Fruit fly (Drosophila melanogaster) whole organism, embryonic: ENCODE data around the gene CG32095.

Experiments
- Bgb ChIP-seq: fragments of 200-800 bp; sonication (Bioruptor generic); IDR thresholded peaks from 2 replicates; pipeline ENCODE4 v1.3.6; 2022; ENCODE audit warnings: missing biosample characterization, missing genetic modification characterization; ENCODE audit not compliant: partially characterized antibody
- CG11504 ChIP-seq: fragments of 200-800 bp; sonication (Bioruptor generic); optimal IDR thresholded peaks from 3 replicates; lab custom pipeline; 2019; ENCODE audit warnings: missing biosample characterization, mild to moderate bottlenecking, missing genetic modification characterization, moderate library complexity
- CG12155 ChIP-seq: fragments of 200-800 bp; sonication (Bioruptor generic); optimal IDR thresholded peaks from 3 replicates; lab custom pipeline; 2016; ENCODE audit warnings: missing biosample characterization, missing genetic modification characterization
- CG2116 ChIP-seq: fragments of 200-800 bp; sonication (Bioruptor generic); optimal IDR thresholded peaks from 3 replicates; lab custom pipeline; 2018; ENCODE audit warnings: missing biosample characterization, mild to moderate bottlenecking, missing genetic modification characterization
- CG2120 ChIP-seq: fragments of 200-800 bp; sonication (Bioruptor generic); optimal IDR thresholded peaks from 3 replicates; lab custom pipeline; 2016; ENCODE audit warnings: missing biosample characterization, missing genetic modification characterization
- CG31388 ChIP-seq: fragments of 200-800 bp; sonication (Bioruptor generic); optimal IDR thresholded peaks from 2 replicates; lab custom pipeline; 2016; ENCODE audit warnings: missing biosample characterization, missing genetic modification characterization
- CG3163 ChIP-seq: fragments of 200-800 bp; sonication (Bioruptor generic); optimal IDR thresholded peaks from 3 replicates; lab custom pipeline; 2016; ENCODE audit warnings: missing biosample characterization, missing genetic modification characterization
- CG32532 ChIP-seq: fragments of 200-800 bp; sonication (Bioruptor generic); IDR thresholded peaks from 2 replicates; pipeline ENCODE4 v1.3.6; 2022; ENCODE audit warnings: missing biosample characterization, missing genetic modification characterization
- CG33213 ChIP-seq: fragments of 200-800 bp; sonication (Bioruptor generic); optimal IDR thresholded peaks from 3 replicates; lab custom pipeline; 2016; ENCODE audit warnings: missing biosample characterization, missing genetic modification characterization
- CG3995 ChIP-seq: fragments of 200-800 bp; sonication (Bioruptor generic); optimal IDR thresholded peaks from 3 replicates; lab custom pipeline; 2016; ENCODE audit warnings: missing biosample characterization, missing genetic modification characterization
- CG4282 ChIP-seq: fragments of 200-800 bp; sonication (Bioruptor generic); optimal IDR thresholded peaks from 2 replicates; lab custom pipeline; 2016; ENCODE audit warnings: missing biosample characterization, missing genetic modification characterization
- CG6791 ChIP-seq: fragments of 200-800 bp; sonication (Bioruptor generic); IDR thresholded peaks from 3 replicates; pipeline ENCODE4 v1.3.6; 2022; ENCODE audit warnings: missing biosample characterization, missing genetic modification characterization; ENCODE audit not compliant: partially characterized antibody
- CG7987 ChIP-seq: fragments of 200-800 bp; sonication (Bioruptor generic); optimal IDR thresholded peaks from 2 replicates; lab custom pipeline; 2018; ENCODE audit warnings: missing biosample characterization, mild to moderate bottlenecking, missing genetic modification characterization, moderate library complexity
- CG9215 ChIP-seq: fragments of 200-800 bp; sonication (Bioruptor generic); IDR thresholded peaks from 2 replicates; pipeline ENCODE4 v1.3.6; 2022; ENCODE audit warnings: missing biosample characterization, missing genetic modification characterization
- CG9727 ChIP-seq: fragments of 200-800 bp; sonication (Bioruptor generic); optimal IDR thresholded peaks from 3 replicates; lab custom pipeline; 2017; ENCODE audit warnings: missing biosample characterization, mild to moderate bottlenecking, missing genetic modification characterization
- CTCF ChIP-seq: fragments of 200-800 bp; sonication (Bioruptor generic); optimal IDR thresholded peaks from 2 replicates; lab custom pipeline; 2017; ENCODE audit warnings: missing biosample characterization, mild to moderate bottlenecking, missing genetic modification characterization, moderate library complexity
- D19A ChIP-seq: fragments of 200-800 bp; optimal IDR thresholded peaks from 3 replicates; lab custom pipeline; 2019; ENCODE audit warnings: missing biosample characterization, mild to moderate bottlenecking, missing genetic modification characterization, moderate library complexity
- Deaf1 ChIP-seq: fragments of 200-800 bp; optimal IDR thresholded peaks from 3 replicates; lab custom pipeline; 2019; ENCODE audit warnings: missing biosample characterization, mild to moderate bottlenecking, missing genetic modification characterization, moderate library complexity
- Dp ChIP-seq: fragments of 200-800 bp; sonication (Bioruptor generic); optimal IDR thresholded peaks from 2 replicates; lab custom pipeline; 2018; ENCODE audit warnings: missing biosample characterization, mild to moderate bottlenecking, missing genetic modification characterization, moderate library complexity
- E2f1 ChIP-seq: fragments of 200-800 bp; sonication (Bioruptor generic); IDR thresholded peaks from 2 replicates; pipeline ENCODE4 v1.3.6; 2022; ENCODE audit warnings: missing biosample characterization, missing genetic modification characterization
- Ets65A ChIP-seq: fragments of 200-800 bp; sonication (Bioruptor generic); peaks from one replicate; lab custom pipeline; 2016; ENCODE audit warnings: missing biosample characterization, missing genetic modification characterization
- Ets97D ChIP-seq: fragments of 200-800 bp; sonication (Bioruptor generic); optimal IDR thresholded peaks from 3 replicates; lab custom pipeline; 2016; ENCODE audit warnings: missing biosample characterization, missing genetic modification characterization
- Fer1 ChIP-seq: fragments of 200-800 bp; sonication (Bioruptor generic); optimal IDR thresholded peaks from 2 replicates; lab custom pipeline; 2017; ENCODE audit warnings: missing biosample characterization, mild to moderate bottlenecking, missing genetic modification characterization
- H15 ChIP-seq: fragments of 200-800 bp; sonication (Bioruptor generic); IDR thresholded peaks from 3 replicates; pipeline ENCODE4 v1.3.6; 2022; ENCODE audit warnings: missing biosample characterization, missing genetic modification characterization
- Hr78 ChIP-seq, 2 experiments: fragments of 200-800 bp in 1 of 2; fragments of >200 bp in 1 of 2; sonication (Bioruptor generic) in 1 of 2; optimal IDR thresholded peaks; 2 replicates each; lab custom pipeline; 2017 to 2019; ENCODE audit warnings: missing biosample characterization in 2 of 2, missing genetic modification characterization in 2 of 2, mild to moderate bottlenecking in 1 of 2, moderate library complexity in 1 of 2
- MBD-R2 ChIP-seq: fragments of 200-800 bp; sonication (Bioruptor generic); IDR thresholded peaks from 2 replicates; pipeline ENCODE4 v1.3.6; 2022; ENCODE audit warnings: missing biosample characterization, missing genetic modification characterization
- MTF-1 ChIP-seq: fragments of 200-800 bp; sonication (Bioruptor generic); optimal IDR thresholded peaks from 2 replicates; lab custom pipeline; 2018; ENCODE audit warnings: missing biosample characterization, mild to moderate bottlenecking, missing genetic modification characterization, borderline replicate concordance
- Max ChIP-seq: fragments of 200-800 bp; sonication (Bioruptor generic); optimal IDR thresholded peaks from 2 replicates; lab custom pipeline; 2016; ENCODE audit warnings: missing biosample characterization, mild to moderate bottlenecking, missing genetic modification characterization
- Myb ChIP-seq: fragments of 200-800 bp; sonication (Bioruptor generic); optimal IDR thresholded peaks from 2 replicates; lab custom pipeline; 2016; ENCODE audit warnings: missing biosample characterization, missing genetic modification characterization
- Side ChIP-seq: fragments of 200-800 bp; sonication (Bioruptor generic); optimal IDR thresholded peaks from 2 replicates; lab custom pipeline; 2016; ENCODE audit warnings: missing biosample characterization, missing genetic modification characterization
- al ChIP-seq: fragments of 200-800 bp; sonication (Bioruptor generic); IDR thresholded peaks from 2 replicates; pipeline ENCODE4 v1.3.6; 2022; ENCODE audit warnings: missing biosample characterization, missing genetic modification characterization
- chinmo ChIP-seq: fragments of 200-800 bp; sonication (Bioruptor generic); IDR thresholded peaks from 4 replicates; pipeline ENCODE4 v1.3.6; 2022; ENCODE audit warnings: missing biosample characterization, missing genetic modification characterization; ENCODE audit not compliant: partially characterized antibody
- corto ChIP-seq: fragments of 200-800 bp; sonication (Bioruptor generic); optimal IDR thresholded peaks from 2 replicates; lab custom pipeline; 2016; ENCODE audit warnings: missing biosample characterization, mild to moderate bottlenecking, missing genetic modification characterization, moderate library complexity
- gcm2 ChIP-seq: fragments of 200-800 bp; sonication (Bioruptor generic); optimal IDR thresholded peaks from 2 replicates; lab custom pipeline; 2016; ENCODE audit warnings: missing biosample characterization, missing genetic modification characterization
- hbn ChIP-seq: fragments of 200-800 bp; sonication (Bioruptor generic); IDR thresholded peaks from 2 replicates; pipeline ENCODE4 v1.3.6; 2022; ENCODE audit warnings: missing biosample characterization, missing genetic modification characterization; ENCODE audit not compliant: partially characterized antibody
- inv ChIP-seq: fragments of 200-800 bp; sonication (Bioruptor generic); IDR thresholded peaks from 2 replicates; pipeline ENCODE4 v1.3.6; 2022; ENCODE audit warnings: missing biosample characterization, missing genetic modification characterization; ENCODE audit not compliant: partially characterized antibody
- ken ChIP-seq: fragments of 200-800 bp; sonication (Bioruptor generic); IDR thresholded peaks from 3 replicates; pipeline ENCODE4 v1.3.6; 2022; ENCODE audit warnings: missing biosample characterization, missing genetic modification characterization
- lola ChIP-seq, 3 experiments: fragments of >200 bp in 2 of 3; fragments of 200-800 bp in 1 of 3; sonication (Bioruptor generic) in 1 of 3; optimal IDR thresholded peaks; 2 replicates each; lab custom pipeline; 2017 to 2019; ENCODE audit warnings: missing biosample characterization in 3 of 3, missing genetic modification characterization in 3 of 3, mild to moderate bottlenecking in 1 of 3, moderate library complexity in 1 of 3
- phol ChIP-seq: fragments of 200-800 bp; sonication (Bioruptor generic); optimal IDR thresholded peaks from 3 replicates; lab custom pipeline; 2018; ENCODE audit warnings: missing biosample characterization, mild to moderate bottlenecking, missing genetic modification characterization, moderate library complexity
- prd ChIP-seq, 3 experiments: fragments of >200 bp in 2 of 3; fragments of 200-800 bp in 1 of 3; sonication (Bioruptor generic) in 1 of 3; optimal IDR thresholded peaks in 2 of 3; IDR thresholded peaks in 1 of 3; 2 replicates in 2 of 3; 3 replicates in 1 of 3; pipeline versions ENCODE4 v1.3.6 to Lab custom; 2017 to 2022; ENCODE audit warnings: missing biosample characterization in 1 of 3, missing genetic modification characterization in 1 of 3
- pzg ChIP-seq: fragments of 200-800 bp; sonication (Bioruptor generic); optimal IDR thresholded peaks from 3 replicates; lab custom pipeline; 2018; ENCODE audit warnings: missing biosample characterization, mild to moderate bottlenecking, missing genetic modification characterization, moderate library complexity
- seq ChIP-seq: fragments of 200-800 bp; sonication (Bioruptor generic); IDR thresholded peaks from 2 replicates; pipeline ENCODE4 v1.3.6; 2022; ENCODE audit warnings: missing biosample characterization, missing genetic modification characterization
- sna ChIP-seq: fragments of 200-800 bp; sonication (Bioruptor generic); IDR thresholded peaks from 2 replicates; pipeline ENCODE4 v1.3.6; 2022; ENCODE audit warnings: missing biosample characterization, missing genetic modification characterization; ENCODE audit not compliant: partially characterized antibody
- sob ChIP-seq: fragments of 200-800 bp; sonication (Bioruptor generic); IDR thresholded peaks from 2 replicates; pipeline ENCODE4 v1.3.6; 2022; ENCODE audit warnings: missing biosample characterization, missing genetic modification characterization
- tgo ChIP-seq: fragments of 200-800 bp; sonication (Bioruptor generic); IDR thresholded peaks from 3 replicates; pipeline ENCODE4 v1.3.6; 2022; ENCODE audit warnings: missing biosample characterization, missing genetic modification characterization
- tna ChIP-seq: fragments of 200-800 bp; sonication (Bioruptor generic); IDR thresholded peaks from 2 replicates; pipeline ENCODE4 v1.3.6; 2022; ENCODE audit warnings: missing biosample characterization, missing genetic modification characterization; ENCODE audit not compliant: partially characterized antibody
- twi ChIP-seq: fragments of 200-800 bp; optimal IDR thresholded peaks from 2 replicates; lab custom pipeline; 2019; ENCODE audit warnings: missing biosample characterization, mild to moderate bottlenecking, missing genetic modification characterization, moderate library complexity
- zen ChIP-seq: fragments of 200-800 bp; sonication (Bioruptor generic); optimal IDR thresholded peaks from 3 replicates; lab custom pipeline; 2018; ENCODE audit warnings: missing biosample characterization, mild to moderate bottlenecking, missing genetic modification characterization, moderate library complexity
- zen2 ChIP-seq: fragments of 200-800 bp; sonication (Bioruptor generic); IDR thresholded peaks from 3 replicates; pipeline ENCODE4 v1.3.6; 2022; ENCODE audit warnings: missing biosample characterization, missing genetic modification characterization; ENCODE audit not compliant: partially characterized antibody

Gene CG32095

dm6 chr3L:11833296-11833717, 7.8 kb upstream of the CG32095 start, which contains the start of gene CycA (continued):
- TF ChIP-seq CG31388 (no peak), seq (GFP tag; lab: Robert Waterston, UW) (no peak), phol (tag; lab: Kevin White, UChicago) (peak; percentile 72), Deaf1 (tag; lab: Kevin White, UChicago) (peak; percentile 23), Bgb (GFP tag; lab: Robert Waterston, UW) (peak; percentile 92), tna (GFP tag; lab: Robert Waterston, UW) (peak; percentile 82), zen (tag; lab: Kevin White, UChicago) (peak; percentile 29), inv (GFP tag; lab: Robert Waterston, UW) (peak; percentile 78), CTCF (GFP tag; lab: Kevin White, UChicago) (peak; percentile 3), Hr78 (GFP tag; optimal IDR thresholded peaks at IDR 0.05; lab: Kevin White, UChicago) (no peak), CG6791 (GFP tag; lab: Robert Waterston, UW) (peak; percentile 88), CG3163 (GFP tag; lab: Kevin White, UChicago) (peak; percentile 46), Fer1 (GFP tag; lab: Kevin White, UChicago) (peak; percentile 37), Max (GFP tag; lab: Kevin White, UChicago) (peak; percentile 22), H15 (no peak), CG4282 (GFP tag; lab: Kevin White, UChicago) (peak; percentile 26), CG9727 (GFP tag; lab: Kevin White, UChicago) (peak; percentile 4), CG2116 (GFP tag; lab: Kevin White, UChicago) (peak; percentile 87), CG12155 (GFP tag; lab: Kevin White, UChicago) (peak; percentile 15), Side (GFP tag; lab: Kevin White, UChicago) (peak; percentile 25), MBD-R2 (GFP tag; lab: Robert Waterston, UW) (peak; percentile 42), CG2120 (GFP tag; lab: Kevin White, UChicago) (peak; percentile 13), sna (GFP tag; lab: Robert Waterston, UW) (peak; percentile 77), CG11504 (tag; lab: Kevin White, UChicago) (peak; percentile 61), ken (GFP tag; lab: Robert Waterston, UW) (peak; percentile 44; the same call in 1 of the 3 replicates), Ets65A (GFP tag; lab: Kevin White, UChicago) (peak; percentile 83), prd (optimal IDR thresholded peaks at IDR 0.05; lab: Kevin White, UChicago) (no peak), prd (GFP tag; IDR thresholded peaks at IDR 0.05; lab: Robert Waterston, UW) (no peak), CG7987 (GFP tag; lab: Kevin White, UChicago) (peak; percentile 42), CG3995 (GFP tag; lab: Kevin White, UChicago) (peak; percentile 12), Ets97D (GFP tag; lab: Kevin White, UChicago) (peak; percentile 83), zen2 (peak; percentile 68; the same call in 1 of the 3 replicates), CG9215 (peak; percentile 99), al (GFP tag; lab: Robert Waterston, UW) (no peak), tgo (GFP tag; lab: Robert Waterston, UW) (no peak), E2f1 (GFP tag; lab: Robert Waterston, UW) (no peak), Dp (GFP tag; lab: Kevin White, UChicago) (peak; percentile 100), corto (GFP tag; lab: Kevin White, UChicago) (no peak), CG33213 (GFP tag; lab: Kevin White, UChicago) (peak; percentile 49), twi (tag; lab: Kevin White, UChicago) (peak; percentile 13), lola (GFP tag; optimal IDR thresholded peaks at IDR 0.05; lab: Kevin White, UChicago) (peak in 1 of 3 experiments; percentile 9), sob (GFP tag; lab: Robert Waterston, UW) (0 out of 2 replicates have a peak, but pooled peaks have one; percentile 7), D19A (peak; percentile 26), MTF-1 (GFP tag; lab: Kevin White, UChicago) (no peak), Myb (GFP tag; lab: Kevin White, UChicago) (peak; percentile 85), gcm2 (no peak), CG32532 (GFP tag; lab: Robert Waterston, UW) (no peak), pzg (GFP tag; lab: Kevin White, UChicago) (peak; percentile 95), hbn (GFP tag; lab: Robert Waterston, UW) (peak; percentile 78), chinmo (peak; percentile 84)
